Worm (Caenorhabditis elegans): ENCODE measurements around the gene dpy-6.

Gene dpy-6

DNA sequence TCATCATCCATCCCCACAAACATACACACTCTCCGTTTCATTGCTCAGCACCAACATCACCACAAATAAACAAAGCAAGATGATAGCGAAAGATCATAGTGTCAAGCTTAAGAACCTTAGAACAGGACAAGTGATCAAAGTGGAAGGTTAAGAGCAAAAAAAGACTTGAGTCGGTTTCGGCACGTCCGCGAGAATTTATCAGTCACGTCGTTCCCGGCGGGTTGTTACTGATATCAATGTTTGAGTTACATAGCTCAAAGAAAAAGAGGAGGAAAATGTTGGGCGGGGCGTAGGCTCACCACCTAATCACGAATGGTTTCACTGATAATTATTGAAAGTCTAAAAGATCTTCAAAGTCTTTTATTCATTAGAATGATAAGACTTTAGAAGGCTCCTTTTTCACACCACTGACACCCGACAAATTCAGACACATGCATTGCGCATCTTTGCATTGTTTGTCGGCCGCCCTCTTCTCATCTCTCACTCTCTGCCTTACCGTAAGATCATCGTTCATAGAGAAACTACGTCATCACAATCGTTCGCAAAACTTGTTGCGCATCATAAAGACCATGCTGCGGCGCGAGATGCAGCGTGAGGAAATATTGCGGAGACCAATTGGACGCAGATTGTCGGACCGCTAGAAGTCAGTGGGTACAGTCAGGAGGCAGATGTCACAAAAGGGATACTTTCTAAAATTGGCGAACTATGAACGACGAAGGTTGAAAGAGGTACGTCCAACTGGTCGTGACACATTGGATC, 21.8 kb upstream of the dpy-6 start (continued):
- TF ChIP-seq daf-8 (GFP tag; IDR thresholded peaks at IDR 0.05) (no peak), tra-1 (GFP tag; IDR thresholded peaks at IDR 0.05) (peak; percentile 74)

- TF ChIP-seq mdl-1 (tag; optimal IDR thresholded peaks at IDR 0.05) (peak in 1 of 2 experiments; percentile 46), gei-8 (GFP tag; optimal IDR thresholded peaks at IDR 0.05) (peak; percentile 31), fkh-10 (GFP tag; optimal IDR thresholded peaks at IDR 0.05) (peak; percentile 61), lin-13 (GFP tag; optimal IDR thresholded peaks at IDR 0.05) (no peak), ces-1 (GFP tag; optimal IDR thresholded peaks at IDR 0.05) (no peak), lsy-2 (tag; optimal IDR thresholded peaks at IDR 0.05) (peak in 1 of 2 experiments; percentile 10), daf-12 (tag; optimal IDR thresholded peaks at IDR 0.05) (no peak), lin-1 (GFP tag; IDR thresholded peaks at IDR 0.05) (no peak), lin-29 (GFP tag; IDR thresholded peaks at IDR 0.05) (no peak), mxl-2 (GFP tag; conservative IDR thresholded peaks at IDR 0.05) (no peak), hlh-30 (tag; optimal IDR thresholded peaks at IDR 0.05; ENCODE audit: insufficient read depth) (peak; percentile 7), aha-1 (tag) (peak; percentile 77), mep-1 (tag; optimal IDR thresholded peaks at IDR 0.05) (peak; percentile 12), ceh-20 (GFP tag; IDR thresholded peaks at IDR 0.05) (no peak), spr-1 (tag; optimal IDR thresholded peaks at IDR 0.05) (no peak), dmd-6 (GFP tag; IDR thresholded peaks at IDR 0.05) (0 out of 2 replicates have a peak, but pooled peaks have one; percentile 6), nhr-28 (tag; optimal IDR thresholded peaks at IDR 0.05) (no peak), ama-1 (optimal IDR thresholded peaks at IDR 0.05) (no peak), dve-1 (tag; optimal IDR thresholded peaks at IDR 0.05; ENCODE audit: insufficient read depth) (no peak), daf-16 (GFP tag; optimal IDR thresholded peaks at IDR 0.05) (no peak), daf-16 (tag; optimal IDR thresholded peaks at IDR 0.05) (no peak), mes-2 (tag; optimal IDR thresholded peaks at IDR 0.05; ENCODE audit: poor library complexity, severe bottlenecking) (peak; percentile 11), tra-1 (GFP tag; IDR thresholded peaks at IDR 0.05) (0 out of 2 replicates have a peak, but pooled peaks have one; percentile 27), pqm-1 (tag; optimal IDR thresholded peaks at IDR 0.05) (no peak)
These were observed 20.9 kb upstream of the dpy-6 start for ce11 chrX:8476308-8476707.

DNA sequence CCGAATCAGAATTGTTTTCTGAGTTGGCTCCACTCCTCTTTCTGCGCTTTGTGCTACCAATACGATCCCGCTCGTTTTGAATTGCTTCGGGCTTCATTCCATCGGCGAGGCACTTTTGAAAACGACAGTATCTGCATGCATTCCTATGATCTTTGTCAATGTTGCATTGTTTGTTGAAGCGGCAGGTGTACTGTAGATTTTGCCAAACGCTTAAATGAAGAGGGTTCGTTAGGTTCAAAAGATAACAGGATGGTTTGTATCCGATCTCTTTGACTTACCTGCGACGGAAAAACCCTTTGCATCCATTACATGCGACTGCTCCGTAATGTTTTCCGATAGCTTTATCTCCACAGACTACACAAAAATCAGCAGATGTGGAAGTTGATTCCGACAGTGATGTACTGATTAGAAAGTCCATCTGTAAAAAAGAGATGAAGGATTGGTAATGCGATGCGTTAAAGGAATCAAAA, 20.4 kb upstream of the dpy-6 start, which contains the start of gene nhr-14:
Gene nhr-14, minus strand, starts transcription at position 420 of the 470 bp plus-strand sequence.
- TF ChIP-seq zag-1 (tag; optimal IDR thresholded peaks at IDR 0.05) (no peak), aha-1 (tag) (peak; percentile 74), daf-8 (GFP tag; IDR thresholded peaks at IDR 0.05) (no peak), unc-62 (GFP tag; optimal IDR thresholded peaks at IDR 0.05 in 1 of 2) (peak in 1 of 2 experiments; percentile 82), unc-62 (tag; optimal IDR thresholded peaks at IDR 0.05) (no peak), zip-2 (tag; optimal IDR thresholded peaks at IDR 0.05) (no peak)

ce11 chrX:8475142-8475541, 19.7 kb upstream of the dpy-6 start:
- TF ChIP-seq ceh-82 (tag; optimal IDR thresholded peaks at IDR 0.05) = no peak
- no peak for TF ChIP-seq Y75B8A.6 (GFP tag; IDR thresholded peaks at IDR 0.05)
- TF ChIP-seq aha-1 (tag) = peak; percentile 98
- peak; percentile 89 for TF ChIP-seq nhr-28 (tag; optimal IDR thresholded peaks at IDR 0.05)
- TF ChIP-seq nhr-41 (GFP tag; IDR thresholded peaks at IDR 0.05) = no peak
- TF ChIP-seq nhr-25 (tag; optimal IDR thresholded peaks at IDR 0.05; ENCODE audit: borderline replicate concordance, insufficient read depth) = peak; percentile 93
- TF ChIP-seq duxl-1 (tag; optimal IDR thresholded peaks at IDR 0.05; ENCODE audit: poor library complexity) = no peak
- TF ChIP-seq mes-2 (tag; optimal IDR thresholded peaks at IDR 0.05; ENCODE audit: poor library complexity, severe bottlenecking) = no peak
- TF ChIP-seq hif-1 (tag; optimal IDR thresholded peaks at IDR 0.05) = no peak
- TF ChIP-seq nhr-42 (GFP tag; IDR thresholded peaks at IDR 0.05) = no peak
- TF ChIP-seq set-16 (GFP tag; IDR thresholded peaks at IDR 0.05) = no peak
- TF ChIP-seq saeg-2 (GFP tag; IDR thresholded peaks at IDR 0.05) = no peak
- no peak for TF ChIP-seq Y105C5A.15 (GFP tag; IDR thresholded peaks at IDR 0.05)
- no peak for TF ChIP-seq madf-5 (GFP tag; IDR thresholded peaks at IDR 0.05)
- TF ChIP-seq daf-16 (GFP tag; optimal IDR thresholded peaks at IDR 0.05) = no peak
- peak; percentile 2 for TF ChIP-seq daf-16 (tag; optimal IDR thresholded peaks at IDR 0.05)
- TF ChIP-seq ces-1 (GFP tag; optimal IDR thresholded peaks at IDR 0.05) = no peak
- no peak for TF ChIP-seq dpl-1 (GFP tag; optimal IDR thresholded peaks at IDR 0.05)
- TF ChIP-seq hlh-30 (tag; optimal IDR thresholded peaks at IDR 0.05; ENCODE audit: insufficient read depth) = peak; percentile 91
- TF ChIP-seq snpc-4 (tag; optimal IDR thresholded peaks at IDR 0.05) = no peak
- no peak for TF ChIP-seq lin-29 (GFP tag; IDR thresholded peaks at IDR 0.05)
- 0 out of 2 replicates have a peak, but pooled peaks have one; percentile 19 for TF ChIP-seq ceh-20 (GFP tag; IDR thresholded peaks at IDR 0.05)
- TF ChIP-seq T20F7.1 (GFP tag; optimal IDR thresholded peaks at IDR 0.05) = peak; percentile 32

Data from whole organism, L4 larva.